Fruit fly (Drosophila melanogaster) whole organism, embryonic: ENCODE measurements around the gene CG14327.

Source experiments
- CG10979 ChIP-seq: fragments of 200-800 bp; sonication (Bioruptor generic); optimal IDR thresholded peaks from 2 replicates; lab custom pipeline; 2018; ENCODE audit warnings: missing biosample characterization, mild to moderate bottlenecking, missing genetic modification characterization, moderate library complexity
- CG11723 ChIP-seq: fragments of 200-800 bp; sonication (Bioruptor generic); optimal IDR thresholded peaks from 2 replicates; lab custom pipeline; 2017; ENCODE audit warnings: missing biosample characterization, mild to moderate bottlenecking, missing genetic modification characterization
- CG12071 ChIP-seq: fragments of 200-800 bp; sonication (Bioruptor generic); optimal IDR thresholded peaks from 3 replicates; lab custom pipeline; 2018; ENCODE audit warnings: missing biosample characterization, mild to moderate bottlenecking, missing genetic modification characterization
- CG1233 ChIP-seq: fragments of 200-800 bp; sonication (Bioruptor generic); optimal IDR thresholded peaks from 4 replicates; lab custom pipeline; 2018; ENCODE audit warnings: missing biosample characterization, mild to moderate bottlenecking, missing genetic modification characterization
- CG1647 ChIP-seq: fragments of 200-800 bp; sonication (Bioruptor generic); optimal IDR thresholded peaks from 3 replicates; lab custom pipeline; 2016; ENCODE audit warnings: missing biosample characterization, missing genetic modification characterization
- CG17568 ChIP-seq: fragments of 200-800 bp; sonication (Bioruptor generic); optimal IDR thresholded peaks from 2 replicates; lab custom pipeline; 2018; ENCODE audit warnings: missing biosample characterization, mild to moderate bottlenecking, missing genetic modification characterization, moderate library complexity
- CG2120 ChIP-seq: fragments of 200-800 bp; sonication (Bioruptor generic); optimal IDR thresholded peaks from 3 replicates; lab custom pipeline; 2016; ENCODE audit warnings: missing biosample characterization, missing genetic modification characterization
- CG2712 ChIP-seq: fragments of 200-800 bp; optimal IDR thresholded peaks from 3 replicates; lab custom pipeline; 2019; ENCODE audit warnings: missing biosample characterization, mild to moderate bottlenecking, missing genetic modification characterization, moderate library complexity
- CG3163 ChIP-seq: fragments of 200-800 bp; sonication (Bioruptor generic); optimal IDR thresholded peaks from 3 replicates; lab custom pipeline; 2016; ENCODE audit warnings: missing biosample characterization, missing genetic modification characterization
- CG33557 ChIP-seq: fragments of 200-800 bp; sonication (Bioruptor generic); optimal IDR thresholded peaks from 2 replicates; lab custom pipeline; 2019; ENCODE audit warnings: missing biosample characterization, mild to moderate bottlenecking, missing genetic modification characterization, moderate library complexity
- CG34224 ChIP-seq: fragments of 200-800 bp; sonication (Bioruptor generic); IDR thresholded peaks from 3 replicates; pipeline ENCODE4 v1.3.6; 2022; ENCODE audit warnings: missing biosample characterization, missing genetic modification characterization; ENCODE audit not compliant: partially characterized antibody
- CG34422 ChIP-seq: fragments of 200-800 bp; sonication (Bioruptor generic); IDR thresholded peaks from 3 replicates; pipeline ENCODE4 v1.3.6; 2022; ENCODE audit warnings: missing biosample characterization, missing genetic modification characterization
- CG4328 ChIP-seq: fragments of 200-800 bp; sonication (Bioruptor generic); optimal IDR thresholded peaks from 3 replicates; lab custom pipeline; 2017; ENCODE audit warnings: missing biosample characterization, missing genetic modification reagents, missing genetic modification characterization
- CG4360 ChIP-seq: fragments of 200-800 bp; sonication (Bioruptor generic); IDR thresholded peaks from 2 replicates; pipeline ENCODE4 v1.3.6; 2022; ENCODE audit warnings: missing biosample characterization, missing genetic modification characterization
- CG4404 ChIP-seq: fragments of 200-800 bp; sonication (Bioruptor generic); IDR thresholded peaks from 2 replicates; pipeline ENCODE4 v1.3.6; 2022; ENCODE audit warnings: missing biosample characterization, missing genetic modification characterization
- CG6791 ChIP-seq: fragments of 200-800 bp; sonication (Bioruptor generic); IDR thresholded peaks from 3 replicates; pipeline ENCODE4 v1.3.6; 2022; ENCODE audit warnings: missing biosample characterization, missing genetic modification characterization; ENCODE audit not compliant: partially characterized antibody
- CG7839 ChIP-seq: fragments of 200-800 bp; sonication (Bioruptor generic); optimal IDR thresholded peaks from 3 replicates; lab custom pipeline; 2018; ENCODE audit warnings: missing biosample characterization, mild to moderate bottlenecking, missing genetic modification characterization, moderate library complexity
- CG9797 ChIP-seq: fragments of 200-800 bp; sonication (Bioruptor generic); optimal IDR thresholded peaks from 3 replicates; lab custom pipeline; 2018; ENCODE audit warnings: missing biosample characterization, mild to moderate bottlenecking, missing genetic modification characterization
- Drgx ChIP-seq: fragments of 200-800 bp; sonication (Bioruptor generic); IDR thresholded peaks from 2 replicates; pipeline ENCODE4 v1.3.6; 2022; ENCODE audit warnings: missing biosample characterization, missing genetic modification characterization
- Ets65A ChIP-seq: fragments of 200-800 bp; sonication (Bioruptor generic); peaks from one replicate; lab custom pipeline; 2016; ENCODE audit warnings: missing biosample characterization, missing genetic modification characterization
- HLH4C ChIP-seq: fragments of 200-800 bp; sonication (Bioruptor generic); IDR thresholded peaks from 3 replicates; pipeline ENCODE4 v1.3.6; 2022; ENCODE audit warnings: missing biosample characterization, missing genetic modification characterization; ENCODE audit not compliant: partially characterized antibody
- Myb ChIP-seq: fragments of 200-800 bp; sonication (Bioruptor generic); optimal IDR thresholded peaks from 2 replicates; lab custom pipeline; 2016; ENCODE audit warnings: missing biosample characterization, missing genetic modification characterization
- Rx ChIP-seq: fragments of 200-800 bp; sonication (Bioruptor generic); IDR thresholded peaks from 2 replicates; pipeline ENCODE4 v1.3.6; 2022; ENCODE audit warnings: missing biosample characterization, missing genetic modification characterization
- Xrp1 ChIP-seq: fragments of 200-800 bp; sonication (Bioruptor generic); IDR thresholded peaks from 2 replicates; pipeline ENCODE4 v1.3.6; 2022; ENCODE audit warnings: missing biosample characterization, missing genetic modification characterization
- ap ChIP-seq: fragments of 200-800 bp; sonication (Bioruptor generic); IDR thresholded peaks from 2 replicates; pipeline ENCODE4 v1.3.6; 2022; ENCODE audit warnings: missing biosample characterization, missing genetic modification characterization
- ara ChIP-seq: fragments of 200-800 bp; sonication (Bioruptor generic); IDR thresholded peaks from 2 replicates; pipeline ENCODE4 v1.3.6; 2022; ENCODE audit warnings: missing biosample characterization, missing genetic modification characterization
- ato ChIP-seq: fragments of 200-800 bp; sonication (Bioruptor generic); IDR thresholded peaks from 2 replicates; pipeline ENCODE4 v1.3.6; 2022; ENCODE audit warnings: missing biosample characterization, missing genetic modification characterization; ENCODE audit not compliant: partially characterized antibody
- cg ChIP-seq: fragments of 200-800 bp; sonication (Bioruptor generic); optimal IDR thresholded peaks from 3 replicates; lab custom pipeline; 2019; ENCODE audit warnings: missing biosample characterization, mild to moderate bottlenecking, missing genetic modification characterization, moderate library complexity
- chinmo ChIP-seq: fragments of 200-800 bp; sonication (Bioruptor generic); IDR thresholded peaks from 4 replicates; pipeline ENCODE4 v1.3.6; 2022; ENCODE audit warnings: missing biosample characterization, missing genetic modification characterization; ENCODE audit not compliant: partially characterized antibody
- dati ChIP-seq: fragments of 200-800 bp; sonication (Bioruptor generic); IDR thresholded peaks from 2 replicates; pipeline ENCODE4 v1.3.6; 2022; ENCODE audit warnings: missing biosample characterization, missing genetic modification characterization
- dmrt99B ChIP-seq: fragments of 200-800 bp; sonication (Bioruptor generic); optimal IDR thresholded peaks from 2 replicates; lab custom pipeline; 2018; ENCODE audit warnings: missing biosample characterization, mild to moderate bottlenecking, missing genetic modification characterization, moderate library complexity
- gem ChIP-seq: fragments of 200-800 bp; sonication (Bioruptor generic); optimal IDR thresholded peaks from 2 replicates; lab custom pipeline; 2019; ENCODE audit warnings: missing biosample characterization, mild to moderate bottlenecking, missing genetic modification characterization, moderate library complexity
- grau ChIP-seq: fragments of 200-800 bp; optimal IDR thresholded peaks from 3 replicates; lab custom pipeline; 2019; ENCODE audit warnings: missing biosample characterization, mild to moderate bottlenecking, missing genetic modification characterization, moderate library complexity
- gsb-n ChIP-seq: fragments of 200-800 bp; sonication (Bioruptor generic); optimal IDR thresholded peaks from 3 replicates; lab custom pipeline; 2018; ENCODE audit warnings: missing biosample characterization, mild to moderate bottlenecking, missing genetic modification characterization
- hb ChIP-seq: fragments of 200-800 bp; sonication (Bioruptor generic); IDR thresholded peaks from 3 replicates; pipeline ENCODE4 v1.3.6; 2022; ENCODE audit warnings: missing biosample characterization, missing genetic modification characterization; ENCODE audit not compliant: partially characterized antibody
- hbn ChIP-seq: fragments of 200-800 bp; sonication (Bioruptor generic); IDR thresholded peaks from 2 replicates; pipeline ENCODE4 v1.3.6; 2022; ENCODE audit warnings: missing biosample characterization, missing genetic modification characterization; ENCODE audit not compliant: partially characterized antibody
- hkb ChIP-seq, 2 experiments: fragments of 200-800 bp in 1 of 2; fragments of >200 bp in 1 of 2; sonication (Bioruptor generic) in 1 of 2; IDR thresholded peaks in 1 of 2; optimal IDR thresholded peaks in 1 of 2; 2 replicates each; pipeline versions ENCODE4 v1.3.6 to Lab custom; 2017 to 2022; ENCODE audit warnings: missing biosample characterization in 1 of 2, missing genetic modification characterization in 1 of 2
- knrl ChIP-seq: fragments of 200-800 bp; sonication (Bioruptor generic); IDR thresholded peaks from 3 replicates; pipeline ENCODE4 v1.3.6; 2022; ENCODE audit warnings: missing biosample characterization, missing genetic modification characterization; ENCODE audit not compliant: partially characterized antibody
- lab ChIP-seq: fragments of 200-800 bp; sonication (Bioruptor generic); optimal IDR thresholded peaks from 3 replicates; lab custom pipeline; 2017; ENCODE audit warnings: missing biosample characterization, missing genetic modification characterization, mild to moderate bottlenecking, moderate library complexity, missing genetic modification reagents
- lbe ChIP-seq: fragments of 200-800 bp; sonication (Bioruptor generic); optimal IDR thresholded peaks from 2 replicates; lab custom pipeline; 2016; ENCODE audit warnings: missing biosample characterization, mild to moderate bottlenecking, missing genetic modification characterization
- mirr ChIP-seq: fragments of 200-800 bp; sonication (Bioruptor generic); optimal IDR thresholded peaks from 3 replicates; lab custom pipeline; 2018; ENCODE audit warnings: missing biosample characterization, mild to moderate bottlenecking, missing genetic modification characterization
- ro ChIP-seq: fragments of 200-800 bp; sonication (Bioruptor generic); IDR thresholded peaks from 2 replicates; pipeline ENCODE4 v1.3.6; 2022; ENCODE audit warnings: missing biosample characterization, missing genetic modification characterization
- sna ChIP-seq: fragments of 200-800 bp; sonication (Bioruptor generic); IDR thresholded peaks from 2 replicates; pipeline ENCODE4 v1.3.6; 2022; ENCODE audit warnings: missing biosample characterization, missing genetic modification characterization; ENCODE audit not compliant: partially characterized antibody
- sqz ChIP-seq: fragments of 200-800 bp; sonication (Bioruptor generic); optimal IDR thresholded peaks from 3 replicates; lab custom pipeline; 2018; ENCODE audit warnings: missing biosample characterization, mild to moderate bottlenecking, missing genetic modification characterization
- stc ChIP-seq: fragments of 200-800 bp; sonication (Bioruptor generic); IDR thresholded peaks from 2 replicates; pipeline ENCODE4 v1.3.6; 2022; ENCODE audit warnings: missing biosample characterization, missing genetic modification characterization
- tna ChIP-seq: fragments of 200-800 bp; sonication (Bioruptor generic); IDR thresholded peaks from 2 replicates; pipeline ENCODE4 v1.3.6; 2022; ENCODE audit warnings: missing biosample characterization, missing genetic modification characterization; ENCODE audit not compliant: partially characterized antibody
- vnd ChIP-seq: fragments of 200-800 bp; sonication (Bioruptor generic); IDR thresholded peaks from 3 replicates; pipeline ENCODE4 v1.3.6; 2022; ENCODE audit warnings: missing biosample characterization, missing genetic modification characterization; ENCODE audit not compliant: partially characterized antibody
- zen2 ChIP-seq: fragments of 200-800 bp; sonication (Bioruptor generic); IDR thresholded peaks from 3 replicates; pipeline ENCODE4 v1.3.6; 2022; ENCODE audit warnings: missing biosample characterization, missing genetic modification characterization; ENCODE audit not compliant: partially characterized antibody

CG14327 gene

DNA sequence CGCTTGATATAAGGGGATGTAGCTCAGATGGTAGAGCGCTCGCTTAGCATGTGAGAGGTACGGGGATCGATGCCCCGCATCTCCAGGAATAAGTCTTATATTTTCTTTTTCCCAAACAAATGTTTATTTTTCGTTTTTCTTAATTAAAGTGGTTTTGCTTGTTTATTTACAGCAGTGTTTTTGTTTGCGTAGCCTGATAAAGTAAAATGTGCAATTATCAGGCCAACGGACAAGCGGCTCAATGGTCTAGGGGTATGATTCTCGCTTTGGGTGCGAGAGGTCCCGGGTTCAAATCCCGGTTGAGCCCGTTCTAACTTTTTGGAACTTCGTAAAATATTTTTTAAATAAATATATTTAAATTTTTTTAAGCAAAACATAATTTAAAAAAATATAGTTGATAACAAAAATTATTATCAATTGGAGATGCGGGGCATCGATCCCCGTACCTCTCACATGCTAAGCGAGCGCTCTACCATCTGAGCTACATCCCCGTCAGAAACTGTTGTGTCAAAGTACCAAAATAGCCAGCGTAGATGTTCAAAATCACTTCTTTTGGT is 6.3 kb downstream of the CG14327 start (continued):
- no peak for TF ChIP-seq ro (GFP tag; lab: Robert Waterston, UW)
- TF ChIP-seq HLH4C (GFP tag; lab: Robert Waterston, UW), result peak; percentile 89
- TF ChIP-seq Rx, result no peak
- no peak for TF ChIP-seq cg (GFP tag; lab: Kevin White, UChicago)
- TF ChIP-seq mirr (GFP tag; lab: Kevin White, UChicago), result peak; percentile 43
- peak; percentile 40; the same call in 1 of the 2 replicates for TF ChIP-seq Xrp1
- peak; percentile 41 for TF ChIP-seq CG2712 (tag; lab: Kevin White, UChicago)
- TF ChIP-seq hkb (optimal IDR thresholded peaks at IDR 0.05; lab: Kevin White, UChicago), result no peak
- peak; percentile 31; the same call in 1 of the 2 replicates for TF ChIP-seq hkb (GFP tag; IDR thresholded peaks at IDR 0.05; lab: Robert Waterston, UW)
- peak; percentile 37 for TF ChIP-seq CG7839 (tag; lab: Kevin White, UChicago)
- TF ChIP-seq CG4328 (GFP tag; lab: Kevin White, UChicago), result peak; percentile 12
- TF ChIP-seq grau (tag; lab: Kevin White, UChicago), result peak; percentile 9
- peak; percentile 48 for TF ChIP-seq sqz
- TF ChIP-seq Ets65A (GFP tag; lab: Kevin White, UChicago), result no peak
- TF ChIP-seq Drgx (GFP tag; lab: Robert Waterston, UW), result peak; percentile 70
- TF ChIP-seq CG17568 (GFP tag; lab: Kevin White, UChicago), result peak; percentile 46
- TF ChIP-seq CG4360 (GFP tag; lab: Robert Waterston, UW), result no peak
- peak; percentile 8 for TF ChIP-seq gem (tag; lab: Kevin White, UChicago)
- TF ChIP-seq sna, result peak; percentile 84
- no peak for TF ChIP-seq lbe (GFP tag; lab: Kevin White, UChicago)
- TF ChIP-seq CG6791, result peak; percentile 60
- no peak for TF ChIP-seq CG1233 (GFP tag; lab: Kevin White, UChicago)
- TF ChIP-seq tna (GFP tag; lab: Robert Waterston, UW), result peak; percentile 87
- TF ChIP-seq CG10979 (tag; lab: Kevin White, UChicago), result peak; percentile 31
- TF ChIP-seq hbn (GFP tag; lab: Robert Waterston, UW), result peak; percentile 41; the same call in 1 of the 2 replicates
- no peak for TF ChIP-seq CG9797 (GFP tag; lab: Kevin White, UChicago)
- TF ChIP-seq knrl (GFP tag; lab: Robert Waterston, UW), result peak; percentile 80
- no peak for TF ChIP-seq ap
- TF ChIP-seq CG33557 (GFP tag; lab: Kevin White, UChicago), result peak; percentile 24
- TF ChIP-seq hb (GFP tag; lab: Robert Waterston, UW), result peak; percentile 81; the same call in 2 of the 3 replicates
- TF ChIP-seq dati (GFP tag; lab: Robert Waterston, UW), result no peak
- TF ChIP-seq CG12071 (GFP tag; lab: Kevin White, UChicago), result peak; percentile 36
- peak; percentile 90 for TF ChIP-seq ato (GFP tag; lab: Robert Waterston, UW)
- peak; percentile 0 for TF ChIP-seq lab
- peak; percentile 56; the same call in 1 of the 4 replicates for TF ChIP-seq chinmo (GFP tag; lab: Robert Waterston, UW)
- TF ChIP-seq CG34422 (GFP tag; lab: Robert Waterston, UW), result no peak
- TF ChIP-seq Myb (GFP tag; lab: Kevin White, UChicago), result no peak
- peak; percentile 21; the same call in 1 of the 2 replicates for TF ChIP-seq stc (GFP tag; lab: Robert Waterston, UW)
- no peak for TF ChIP-seq CG3163 (GFP tag; lab: Kevin White, UChicago)
- TF ChIP-seq vnd (GFP tag; lab: Robert Waterston, UW), result peak; percentile 82
- no peak for TF ChIP-seq CG1647 (GFP tag; lab: Kevin White, UChicago)
- no peak for TF ChIP-seq ara (GFP tag; lab: Robert Waterston, UW)
- peak; percentile 56 for TF ChIP-seq zen2 (GFP tag; lab: Robert Waterston, UW)
- TF ChIP-seq CG4404 (GFP tag; lab: Robert Waterston, UW), result no peak
- peak; percentile 8 for TF ChIP-seq gsb-n
- no peak for TF ChIP-seq CG11723 (GFP tag; lab: Kevin White, UChicago)
- no peak for TF ChIP-seq CG2120 (GFP tag; lab: Kevin White, UChicago)
- TF ChIP-seq CG34224 (GFP tag; lab: Robert Waterston, UW), result peak; percentile 75; the same call in 2 of the 3 replicates
- TF ChIP-seq dmrt99B, result peak; percentile 48
